Worm (Caenorhabditis elegans) whole organism, young adult: ENCODE measurements around the gene C14F11.7.

Source experiments
- B0035.1 ChIP-seq: sonication (generic microtip); optimal IDR thresholded peaks from 2 replicates; lab custom pipeline; 2016; ENCODE audit warnings: missing genetic modification characterization, mild to moderate bottlenecking, missing compliant biosample characterization, missing genotype, missing genetic modification reagents
- C17E4.6 ChIP-seq: fragments of 200-800 bp; sonication (Bioruptor generic); IDR thresholded peaks from 2 replicates; pipeline ENCODE4 v1.3.6; 2022; ENCODE audit warnings: missing genetic modification reagents, missing genetic modification characterization, missing compliant biosample characterization
- F52B5.7 ChIP-seq: sonication (generic microtip); optimal IDR thresholded peaks from 2 replicates; lab custom pipeline; 2016; ENCODE audit warnings: mild to moderate bottlenecking, missing genetic modification characterization, missing compliant biosample characterization
- F57A8.1 ChIP-seq: fragments of 200-800 bp; sonication (Bioruptor generic); optimal IDR thresholded peaks from 2 replicates; lab custom pipeline; 2018; ENCODE audit warnings: mild to moderate bottlenecking, missing genetic modification characterization, moderate library complexity, missing compliant biosample characterization
- Y95B8A.8 ChIP-seq: fragments of 200-800 bp; sonication (Bioruptor generic); IDR thresholded peaks from 2 replicates; pipeline ENCODE4 v1.3.6; 2022; ENCODE audit warnings: missing genetic modification reagents, missing genetic modification characterization, missing compliant biosample characterization
- akir-1 ChIP-seq: fragments of 200-800 bp; sonication (Bioruptor generic); optimal IDR thresholded peaks from 2 replicates; lab custom pipeline; 2018; ENCODE audit warnings: mild to moderate bottlenecking, missing genetic modification characterization, moderate library complexity, missing compliant biosample characterization
- attf-5 ChIP-seq: fragments of 200-800 bp; sonication (Bioruptor generic); optimal IDR thresholded peaks from 2 replicates; lab custom pipeline; 2018; ENCODE audit warnings: mild to moderate bottlenecking, missing genetic modification characterization, missing compliant biosample characterization
- bed-1 ChIP-seq: fragments of 200-800 bp; sonication (Bioruptor generic); IDR thresholded peaks from 2 replicates; pipeline ENCODE4 v1.3.6; 2022; ENCODE audit warnings: missing genetic modification reagents, missing genetic modification characterization, missing compliant biosample characterization
- ceh-100 ChIP-seq: fragments of 200-800 bp; sonication (Bioruptor generic); IDR thresholded peaks from 2 replicates; pipeline ENCODE4 v1.3.6; 2022; ENCODE audit warnings: missing genetic modification reagents, missing genetic modification characterization, missing compliant biosample characterization
- ceh-79 ChIP-seq: sonication (generic microtip); optimal IDR thresholded peaks from 2 replicates; lab custom pipeline; 2017; ENCODE audit warnings: mild to moderate bottlenecking, missing genetic modification characterization, missing compliant biosample characterization
- ceh-91 ChIP-seq: fragments of 200-800 bp; sonication (Bioruptor generic); IDR thresholded peaks from 2 replicates; pipeline ENCODE4 v1.3.6; 2022; ENCODE audit warnings: missing genetic modification reagents, missing genetic modification characterization, missing compliant biosample characterization
- dox-1 ChIP-seq: fragments of 200-800 bp; sonication (Bioruptor generic); IDR thresholded peaks from 2 replicates; pipeline ENCODE4 v1.3.6; 2022; ENCODE audit warnings: missing genetic modification reagents, missing genetic modification characterization, missing compliant biosample characterization
- hmg-1.2 ChIP-seq: fragments of 200-800 bp; sonication (Bioruptor generic); IDR thresholded peaks from 2 replicates; pipeline ENCODE4 v1.3.6; 2022; ENCODE audit warnings: missing genetic modification reagents, missing genetic modification characterization, missing compliant biosample characterization
- hsf-1 ChIP-seq: fragments of 200-800 bp; sonication (Bioruptor generic); IDR thresholded peaks from 2 replicates; pipeline ENCODE4 v1.3.6; 2022; ENCODE audit warnings: missing genetic modification reagents, missing genetic modification characterization, missing compliant biosample characterization
- let-607 ChIP-seq, 2 experiments: fragments of 200-800 bp in 1 of 2; sonication (Bioruptor generic) in 1 of 2; sonication (generic microtip) in 1 of 2; optimal IDR thresholded peaks; 2 replicates each; lab custom pipeline; 2016 to 2018; ENCODE audit warnings: mild to moderate bottlenecking in 2 of 2, missing compliant biosample characterization in 2 of 2, missing genetic modification characterization in 2 of 2, moderate library complexity in 2 of 2, missing genotype in 1 of 2
- lin-26 ChIP-seq: fragments of 200-800 bp; sonication (Bioruptor generic); IDR thresholded peaks from 2 replicates; pipeline ENCODE4 v1.3.6; 2022; ENCODE audit warnings: missing genetic modification reagents, missing genetic modification characterization, missing compliant biosample characterization
- lin-54 ChIP-seq: fragments of 200-800 bp; sonication (Bioruptor generic); optimal IDR thresholded peaks from 2 replicates; lab custom pipeline; 2018; ENCODE audit warnings: mild to moderate bottlenecking, missing genetic modification characterization, missing compliant biosample characterization
- lir-1 ChIP-seq: fragments of 200-800 bp; sonication (Bioruptor generic); conservative IDR thresholded peaks from 2 replicates; pipeline ENCODE4 v1.3.6; 2022; ENCODE audit warnings: missing genetic modification reagents, missing genetic modification characterization, missing compliant biosample characterization
- mcd-1 ChIP-seq: fragments of 200-800 bp; sonication (Bioruptor generic); IDR thresholded peaks from 2 replicates; pipeline ENCODE4 v1.3.6; 2022; ENCODE audit warnings: missing genetic modification reagents, missing genetic modification characterization, missing compliant biosample characterization
- nhr-80 ChIP-seq: sonication (generic microtip); optimal IDR thresholded peaks from 2 replicates; lab custom pipeline; 2016; ENCODE audit warnings: missing genetic modification characterization, missing compliant biosample characterization
- rcor-1 ChIP-seq: fragments of 200-800 bp; sonication (Bioruptor generic); IDR thresholded peaks from 2 replicates; pipeline ENCODE4 v1.3.6; 2022; ENCODE audit warnings: missing genetic modification reagents, missing genetic modification characterization, missing compliant biosample characterization
- rec-8 ChIP-seq, 2 experiments: sonication (generic microtip); optimal IDR thresholded peaks; 2 replicates each; lab custom pipeline; 2016; ENCODE audit warnings: mild to moderate bottlenecking in 2 of 2, missing genetic modification characterization in 2 of 2, missing genetic modification reagents in 2 of 2, missing genotype in 2 of 2, missing biosample characterization in 1 of 2, missing compliant biosample characterization in 1 of 2, moderate library complexity in 1 of 2
- snpc-1.3 ChIP-seq: sonication (generic microtip); optimal IDR thresholded peaks from 2 replicates; lab custom pipeline; 2017; ENCODE audit warnings: missing genetic modification characterization, mild to moderate bottlenecking, missing compliant biosample characterization, antibody characterized with exemption, moderate library complexity, missing genotype, missing genetic modification reagents; ENCODE audit not compliant: insufficient read depth
- snpc-3.4 ChIP-seq: sonication (generic microtip); optimal IDR thresholded peaks from 2 replicates; lab custom pipeline; 2017; ENCODE audit warnings: missing genetic modification characterization, mild to moderate bottlenecking, missing compliant biosample characterization, antibody characterized with exemption, moderate library complexity, missing genotype, missing genetic modification reagents
- snpc-4 ChIP-seq, 5 experiments: fragments of 150-350 bp in 1 of 5; sonication (generic microtip) in 4 of 5; optimal IDR thresholded peaks; 2 replicates each; lab custom pipeline; 2014 to 2018; ENCODE audit warnings: missing genetic modification characterization in 5 of 5, missing biosample characterization in 3 of 5, antibody characterized with exemption in 2 of 5, mild to moderate bottlenecking in 2 of 5, missing compliant biosample characterization in 2 of 5, missing genotype in 2 of 5, moderate library complexity in 2 of 5, missing genetic modification reagents in 1 of 5
- tlf-1 ChIP-seq: fragments of 200-800 bp; sonication (Bioruptor generic); optimal IDR thresholded peaks from 2 replicates; lab custom pipeline; 2018; ENCODE audit warnings: mild to moderate bottlenecking, missing genetic modification characterization, missing compliant biosample characterization
- ztf-18 ChIP-seq: sonication (generic microtip); optimal IDR thresholded peaks from 2 replicates; lab custom pipeline; 2016; ENCODE audit warnings: missing genotype, mild to moderate bottlenecking, missing genetic modification characterization, missing compliant biosample characterization
- ztf-6 ChIP-seq: fragments of 200-800 bp; sonication (Bioruptor generic); IDR thresholded peaks from 2 replicates; pipeline ENCODE4 v1.3.6; 2022; ENCODE audit warnings: missing genetic modification reagents, missing genetic modification characterization, missing compliant biosample characterization

Gene C14F11.7

ce11 chrX:6177944-6178566, 30.3 kb downstream of the C14F11.7 start, which contains the start of the genes T25B2.4 and T13C5.3:
Gene T25B2.4 (plus strand): TSS chrX:6178244.
Gene T13C5.3 (plus strand): TSS chrX:6178516.
- TF ChIP-seq ztf-18 (tag; lab: Kevin White, UChicago), result no peak
- TF ChIP-seq, all 124 proteins: peak for 0

ce11 chrX:6175829-6176228, 32.5 kb downstream of the C14F11.7 start, which contains the start of gene T25B2.3:
Gene T25B2.3 (plus strand): TSS chrX:6176129.
- TF ChIP-seq snpc-1.3 (tag; lab: Kevin White, UChicago), result no peak

DNA sequence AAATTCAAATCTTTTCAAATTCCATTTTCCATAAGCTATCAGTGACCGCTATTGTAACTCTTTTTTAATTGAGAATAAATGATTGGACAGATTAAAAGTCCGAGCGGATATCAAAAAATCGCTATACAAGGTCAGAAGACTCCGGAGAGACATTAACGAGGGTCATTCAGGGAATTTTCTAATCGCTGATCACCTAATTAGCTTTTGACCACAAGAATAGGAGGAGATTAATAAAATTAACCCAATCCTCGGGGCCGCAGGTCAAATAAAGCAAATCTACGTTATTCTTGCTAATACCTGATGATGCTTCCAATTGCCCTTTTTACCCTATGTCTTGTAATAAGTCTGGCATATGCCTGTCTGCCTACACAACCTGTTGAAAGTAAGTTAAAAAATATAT, 34.7 kb downstream of the C14F11.7 start, which contains the start of gene T25B2.1:
Gene T25B2.1, plus strand, starts transcription at position 301 of the 400 bp plus-strand sequence.
- TF ChIP-seq ztf-6 (GFP tag; lab: Robert Waterston, UW), result no peak
- no peak for TF ChIP-seq B0035.1 (tag; lab: Kevin White, UChicago)
- TF ChIP-seq ceh-91 (GFP tag; lab: Robert Waterston, UW), result no peak
- no peak for TF ChIP-seq snpc-4 (GFP tag; optimal IDR thresholded peaks at IDR 0.05; lab: Kevin White, UChicago)
- no peak for TF ChIP-seq snpc-4 (tag; optimal IDR thresholded peaks at IDR 0.05; lab: Kevin White, UChicago)
- TF ChIP-seq Y95B8A.8 (GFP tag; lab: Robert Waterston, UW), result no peak
- no peak for TF ChIP-seq F57A8.1 (GFP tag; lab: Kevin White, UChicago)
- TF ChIP-seq lin-26 (GFP tag; lab: Robert Waterston, UW), result no peak
- no peak for TF ChIP-seq hsf-1 (GFP tag; lab: Robert Waterston, UW)
- no peak for TF ChIP-seq bed-1
- TF ChIP-seq dox-1 (GFP tag; lab: Robert Waterston, UW), result no peak
- TF ChIP-seq mcd-1 (GFP tag; lab: Robert Waterston, UW), result no peak
- no peak for TF ChIP-seq C17E4.6 (GFP tag; lab: Robert Waterston, UW)
- TF ChIP-seq tlf-1 (GFP tag; lab: Kevin White, UChicago), result no peak
- no peak for TF ChIP-seq F52B5.7 (tag; lab: Kevin White, UChicago)
- no peak for TF ChIP-seq rec-8 (tag; optimal IDR thresholded peaks at IDR 0.05; lab: Kevin White, UChicago)
- no peak for TF ChIP-seq lin-54 (GFP tag; lab: Kevin White, UChicago)
- TF ChIP-seq let-607 (tag; optimal IDR thresholded peaks at IDR 0.05; lab: Kevin White, UChicago), result no peak
- TF ChIP-seq snpc-3.4, result no peak
- no peak for TF ChIP-seq lir-1 (GFP tag; lab: Robert Waterston, UW)
- no peak for TF ChIP-seq hmg-1.2 (GFP tag; lab: Robert Waterston, UW)

- no peak for TF ChIP-seq akir-1 (GFP tag; lab: Kevin White, UChicago)
- TF ChIP-seq nhr-80 (tag; lab: Kevin White, UChicago), result peak; percentile 80
Measured at ce11 chrX:6169252-6169651, 39.1 kb downstream of the C14F11.7 start, which contains the start of gene T25B2.2. Gene T25B2.2 (plus strand): TSS chrX:6169643.

DNA sequence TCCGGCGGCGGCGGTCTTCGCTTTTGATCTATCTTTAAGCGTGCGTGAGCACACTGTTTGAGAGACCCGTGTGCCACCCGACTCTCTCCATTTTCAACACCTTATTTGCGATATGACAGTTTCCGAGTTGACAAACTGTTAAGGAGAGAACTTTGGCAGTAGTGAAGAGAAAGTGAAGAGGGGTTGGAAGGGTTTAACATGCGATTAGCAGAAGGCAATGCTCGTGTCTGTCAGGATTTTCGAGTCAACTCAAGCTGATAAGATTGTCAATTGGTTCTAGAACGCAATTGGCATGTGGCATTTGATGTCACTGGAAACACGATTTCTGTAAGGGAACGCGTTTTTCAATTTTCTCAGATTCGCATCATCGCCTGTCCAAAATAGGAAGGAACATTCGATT, 41.0 kb downstream of the C14F11.7 start:
- TF ChIP-seq ceh-100 (GFP tag; lab: Robert Waterston, UW) (no peak), rcor-1 (no peak), attf-5 (GFP tag; lab: Kevin White, UChicago) (no peak), nhr-80 (tag; lab: Kevin White, UChicago) (peak; percentile 30), ceh-79 (tag; lab: Kevin White, UChicago) (no peak)
